Worm (Caenorhabditis elegans) whole organism, L3 larva: ENCODE data around the gene psf-1.

Experiments used
- R02D3.7 ChIP-seq: fragments of 150-350 bp; optimal IDR thresholded peaks from 2 replicates; lab custom pipeline; 2014; ENCODE audit warnings: missing biosample characterization, missing genetic modification characterization
- ZK546.5 ChIP-seq: sonication (generic microtip); optimal IDR thresholded peaks from 2 replicates; lab custom pipeline; 2017; ENCODE audit warnings: missing biosample characterization, missing genetic modification characterization
- aly-2 ChIP-seq: fragments of 150-350 bp; optimal IDR thresholded peaks from 2 replicates; lab custom pipeline; 2014; ENCODE audit warnings: missing biosample characterization, missing genetic modification characterization
- ama-1 ChIP-seq: fragments of 150-350 bp; optimal IDR thresholded peaks from 2 replicates; lab custom pipeline; 2018
- ceh-16 ChIP-seq: sonication (generic microtip); optimal IDR thresholded peaks from 2 replicates; lab custom pipeline; 2017; ENCODE audit warnings: missing biosample characterization, missing genetic modification characterization
- ceh-82 ChIP-seq: fragments of 150-350 bp; optimal IDR thresholded peaks from 2 replicates; lab custom pipeline; 2014; ENCODE audit warnings: missing biosample characterization, missing genetic modification characterization
- ceh-9 ChIP-seq: sonication (generic microtip); optimal IDR thresholded peaks from 2 replicates; lab custom pipeline; 2018; ENCODE audit warnings: missing biosample characterization, missing genetic modification characterization
- egl-27 ChIP-seq: sonication (generic microtip); optimal IDR thresholded peaks from 4 replicates; lab custom pipeline; 2017; ENCODE audit warnings: missing biosample characterization, missing genetic modification reagents, missing genetic modification characterization
- egl-5 ChIP-seq: fragments of 150-350 bp; optimal IDR thresholded peaks from 2 replicates; lab custom pipeline; 2017; ENCODE audit warnings: missing biosample characterization, missing genetic modification reagents, missing genetic modification characterization, inconsistent platforms
- elt-1 ChIP-seq: fragments of 150-350 bp; optimal IDR thresholded peaks from 2 replicates; lab custom pipeline; 2014; ENCODE audit warnings: missing biosample characterization, missing genetic modification characterization
- elt-2 ChIP-seq: sonication (generic microtip); optimal IDR thresholded peaks from 2 replicates; lab custom pipeline; 2016; ENCODE audit warnings: missing genetic modification reagents, mild to moderate bottlenecking, missing genetic modification characterization, missing compliant biosample characterization
- elt-3 ChIP-seq, 3 experiments: fragments of 150-350 bp in 1 of 3; sonication (generic microtip) in 2 of 3; optimal IDR thresholded peaks; 2 replicates in 2 of 3; 4 replicates in 1 of 3; lab custom pipeline; 2014 to 2017; ENCODE audit warnings: missing biosample characterization in 3 of 3, missing genetic modification characterization in 3 of 3
- fkh-10 ChIP-seq: sonication (generic microtip); optimal IDR thresholded peaks from 2 replicates; lab custom pipeline; 2017; ENCODE audit warnings: missing biosample characterization, missing genetic modification reagents, missing genetic modification characterization
- fkh-2 ChIP-seq: fragments of 150-350 bp; optimal IDR thresholded peaks from 2 replicates; lab custom pipeline; 2014; ENCODE audit warnings: missing biosample characterization, missing genetic modification reagents, missing genetic modification characterization
- fos-1 ChIP-seq: fragments of 150-350 bp; optimal IDR thresholded peaks from 2 replicates; lab custom pipeline; 2014; ENCODE audit warnings: missing biosample characterization, missing genetic modification characterization
- hmg-11 ChIP-seq: sonication (generic microtip); optimal IDR thresholded peaks from 2 replicates; lab custom pipeline; 2016; ENCODE audit warnings: missing genetic modification characterization, missing compliant biosample characterization
- jun-1 ChIP-seq: fragments of 150-350 bp; optimal IDR thresholded peaks from 2 replicates; lab custom pipeline; 2014; ENCODE audit warnings: missing biosample characterization, missing genetic modification reagents, missing genetic modification characterization
- lin-15B ChIP-seq: fragments of 150-350 bp; optimal IDR thresholded peaks from 2 replicates; lab custom pipeline; 2014; ENCODE audit warnings: missing biosample characterization, missing genetic modification characterization
- lin-39 ChIP-seq: fragments of 150-350 bp; optimal IDR thresholded peaks from 2 replicates; lab custom pipeline; 2018; ENCODE audit warnings: missing biosample characterization, missing genetic modification reagents, missing genetic modification characterization
- mml-1 ChIP-seq: fragments of 150-350 bp; sonication (generic microtip); optimal IDR thresholded peaks from 3 replicates; lab custom pipeline; 2014; ENCODE audit warnings: missing biosample characterization, missing genetic modification characterization
- nfya-1 ChIP-seq: sonication (generic microtip); optimal IDR thresholded peaks from 2 replicates; lab custom pipeline; 2017; ENCODE audit warnings: missing genetic modification characterization, mild to moderate bottlenecking, missing compliant biosample characterization, antibody characterized with exemption, moderate library complexity; ENCODE audit not compliant: insufficient read depth
- nhr-11 ChIP-seq: fragments of 150-350 bp; optimal IDR thresholded peaks from 2 replicates; lab custom pipeline; 2014; ENCODE audit warnings: missing biosample characterization, missing genetic modification characterization
- nhr-12 ChIP-seq: fragments of 150-350 bp; optimal IDR thresholded peaks from 2 replicates; lab custom pipeline; 2014; ENCODE audit warnings: missing biosample characterization, missing genetic modification characterization
- nhr-23 ChIP-seq: fragments of 150-350 bp; optimal IDR thresholded peaks from 2 replicates; lab custom pipeline; 2014; ENCODE audit warnings: missing biosample characterization, missing genetic modification reagents, missing genetic modification characterization
- nhr-237 ChIP-seq: fragments of 150-350 bp; optimal IDR thresholded peaks from 2 replicates; lab custom pipeline; 2014; ENCODE audit warnings: missing biosample characterization, missing genetic modification characterization
- nhr-25 ChIP-seq: sonication (generic microtip); optimal IDR thresholded peaks from 2 replicates; lab custom pipeline; 2017; ENCODE audit warnings: missing biosample characterization, missing genetic modification characterization
- nhr-43 ChIP-seq: sonication (generic microtip); optimal IDR thresholded peaks from 2 replicates; lab custom pipeline; 2016; ENCODE audit warnings: mild to moderate bottlenecking, missing genetic modification characterization, missing compliant biosample characterization; ENCODE audit not compliant: poor library complexity, severe bottlenecking
- nhr-67 ChIP-seq: fragments of 150-350 bp; optimal IDR thresholded peaks from 2 replicates; lab custom pipeline; 2014; ENCODE audit warnings: missing biosample characterization, missing genetic modification characterization
- nhr-76 ChIP-seq: fragments of 150-350 bp; sonication (generic microtip); optimal IDR thresholded peaks from 5 replicates; lab custom pipeline; 2014; ENCODE audit warnings: missing biosample characterization, missing genetic modification characterization
- nhr-77 ChIP-seq: fragments of 150-350 bp; optimal IDR thresholded peaks from 2 replicates; lab custom pipeline; 2014; ENCODE audit warnings: missing biosample characterization, missing genetic modification characterization
- pha-4 ChIP-seq: fragments of 150-350 bp; optimal IDR thresholded peaks from 2 replicates; lab custom pipeline; 2014; ENCODE audit warnings: missing biosample characterization, missing genetic modification reagents, missing genetic modification characterization
- pqm-1 ChIP-seq: fragments of 150-350 bp; optimal IDR thresholded peaks from 2 replicates; lab custom pipeline; 2017; ENCODE audit warnings: missing biosample characterization, missing genetic modification characterization, inconsistent platforms
- sea-2 ChIP-seq: fragments of 150-350 bp; sonication (generic microtip); optimal IDR thresholded peaks from 4 replicates; lab custom pipeline; 2014; ENCODE audit warnings: missing biosample characterization, missing genetic modification reagents, missing genetic modification characterization
- skn-1 ChIP-seq: fragments of 150-350 bp; optimal IDR thresholded peaks from 2 replicates; lab custom pipeline; 2014; ENCODE audit warnings: missing biosample characterization, missing genetic modification characterization
- snpc-4 ChIP-seq: fragments of 150-350 bp; optimal IDR thresholded peaks from 2 replicates; lab custom pipeline; 2014; ENCODE audit warnings: missing biosample characterization, missing genetic modification characterization
- tbx-2 ChIP-seq: sonication (generic microtip); optimal IDR thresholded peaks from 2 replicates; lab custom pipeline; 2016; ENCODE audit warnings: mild to moderate bottlenecking, missing genetic modification characterization, missing compliant biosample characterization
- unc-39 ChIP-seq: sonication (generic microtip); optimal IDR thresholded peaks from 4 replicates; lab custom pipeline; 2017; ENCODE audit warnings: missing biosample characterization, missing genetic modification characterization
- unc-62 ChIP-seq: fragments of 150-350 bp; sonication (generic microtip); optimal IDR thresholded peaks from 4 replicates; lab custom pipeline; 2014; ENCODE audit warnings: missing biosample characterization, missing genetic modification reagents, missing genetic modification characterization
- zag-1 ChIP-seq: fragments of 150-350 bp; optimal IDR thresholded peaks from 2 replicates; lab custom pipeline; 2014; ENCODE audit warnings: missing biosample characterization, missing genetic modification characterization
- ztf-4 ChIP-seq: fragments of 150-350 bp; optimal IDR thresholded peaks from 2 replicates; lab custom pipeline; 2014; ENCODE audit warnings: missing biosample characterization, missing genetic modification characterization

The psf-1 gene

DNA sequence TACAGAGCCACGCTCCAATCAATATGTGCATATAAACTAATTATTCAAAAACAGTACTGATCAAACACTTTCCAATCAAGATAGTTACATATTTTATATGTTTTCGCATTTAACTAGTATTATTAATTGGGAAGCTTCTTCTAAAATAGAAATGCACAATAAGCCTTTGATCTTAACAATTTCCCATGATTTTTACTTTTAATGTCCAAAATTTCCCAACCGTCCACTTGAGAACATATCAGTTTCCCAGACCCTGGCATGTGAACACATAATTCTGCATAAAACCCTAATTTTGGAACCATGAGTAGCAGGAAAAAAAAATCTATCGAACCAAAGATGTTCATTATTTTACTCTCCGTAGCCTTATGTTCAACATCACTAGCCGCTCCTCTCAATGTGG is 7.9 kb downstream of the psf-1 start, which contains the start of gene R53.8:
Gene R53.8 (plus strand): TSS at position 301 of the 400 bp plus-strand sequence.
- TF ChIP-seq ceh-9 (tag; lab: Kevin White, UChicago) = no peak
- no peak for TF ChIP-seq nhr-67
- TF ChIP-seq aly-2 (tag; lab: Kevin White, UChicago) = no peak
- no peak for TF ChIP-seq R02D3.7 (tag; lab: Kevin White, UChicago)
- TF ChIP-seq egl-27 (tag; lab: Kevin White, UChicago) = no peak
- TF ChIP-seq zag-1 (tag; lab: Kevin White, UChicago) = no peak
- no peak for TF ChIP-seq ama-1 (lab: Kevin White, UChicago)
- TF ChIP-seq ztf-4 (tag; lab: Kevin White, UChicago) = no peak
- no peak for TF ChIP-seq nhr-77 (tag; lab: Kevin White, UChicago)
- no peak for TF ChIP-seq lin-39 (tag; lab: Kevin White, UChicago)
- no peak for TF ChIP-seq nhr-12 (tag; lab: Kevin White, UChicago)
- no peak for TF ChIP-seq nhr-237
- TF ChIP-seq elt-2 (tag; lab: Kevin White, UChicago) = no peak
- TF ChIP-seq fos-1 (tag; lab: Kevin White, UChicago) = no peak

DNA sequence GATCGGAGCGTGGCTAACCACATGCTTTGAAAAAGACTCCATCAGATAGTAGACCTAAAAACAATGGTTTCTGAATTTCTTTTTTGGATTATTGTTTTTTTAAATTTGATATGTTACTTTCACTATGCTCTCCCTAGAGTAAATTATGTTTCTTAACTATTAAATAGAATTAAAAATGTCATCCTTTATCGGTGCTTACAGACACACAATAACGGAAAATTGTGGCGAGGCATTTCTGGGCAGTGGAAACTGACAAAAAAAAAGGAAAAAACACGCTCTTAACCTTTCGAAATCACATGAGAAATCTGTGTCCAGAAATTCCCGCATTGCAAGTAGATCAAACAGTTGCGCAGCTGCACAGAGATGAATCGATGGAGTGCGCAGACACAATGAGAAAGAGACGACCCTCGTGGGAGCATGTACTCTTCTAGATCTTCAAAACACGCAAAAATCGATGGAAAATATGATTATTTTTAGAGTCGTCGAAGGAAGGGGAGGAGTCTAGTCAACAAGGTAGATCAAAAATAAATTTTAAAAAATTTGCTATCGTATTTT is 11.7 kb downstream of the psf-1 start, which contains the start of gene ZK892.6:
Gene ZK892.6 (minus strand): TSS at position 51 of the 555 bp plus-strand sequence.
- TF ChIP-seq elt-1 (tag; lab: Kevin White, UChicago) (no peak), fkh-2 (tag; lab: Kevin White, UChicago) (no peak), lin-15B (tag; lab: Kevin White, UChicago) (no peak), jun-1 (tag; lab: Kevin White, UChicago) (no peak), fos-1 (tag; lab: Kevin White, UChicago) (no peak), ceh-9 (tag; lab: Kevin White, UChicago) (no peak), pqm-1 (tag; lab: Kevin White, UChicago) (no peak), sea-2 (no peak), nhr-23 (tag; lab: Kevin White, UChicago) (no peak), nhr-25 (no peak), elt-3 (tag; optimal IDR thresholded peaks at IDR 0.05; lab: Kevin White, UChicago) (no peak), zag-1 (tag; lab: Kevin White, UChicago) (no peak), nhr-43 (tag; lab: Kevin White, UChicago) (no peak), nhr-76 (tag; lab: Kevin White, UChicago) (no peak), unc-39 (tag; lab: Kevin White, UChicago) (no peak), fkh-10 (GFP tag; lab: Kevin White, UChicago) (no peak), egl-27 (tag; lab: Kevin White, UChicago) (no peak), skn-1 (tag; lab: Kevin White, UChicago) (no peak), ceh-82 (tag; lab: Kevin White, UChicago) (no peak)

ce11 chrII:9981760-9982159 is 13.3 kb downstream of the psf-1 start, which contains the start of gene sdz-38:
TSS of gene sdz-38 (minus strand) at chrII:9981860.
- TF ChIP-seq nhr-77 (tag; lab: Kevin White, UChicago) (no peak), elt-3 (tag; optimal IDR thresholded peaks at IDR 0.05; lab: Kevin White, UChicago) (no peak), hmg-11 (tag; lab: Kevin White, UChicago) (no peak), ceh-16 (tag; lab: Kevin White, UChicago) (no peak)
- TF ChIP-seq, all 47 proteins: peak for 0

DNA sequence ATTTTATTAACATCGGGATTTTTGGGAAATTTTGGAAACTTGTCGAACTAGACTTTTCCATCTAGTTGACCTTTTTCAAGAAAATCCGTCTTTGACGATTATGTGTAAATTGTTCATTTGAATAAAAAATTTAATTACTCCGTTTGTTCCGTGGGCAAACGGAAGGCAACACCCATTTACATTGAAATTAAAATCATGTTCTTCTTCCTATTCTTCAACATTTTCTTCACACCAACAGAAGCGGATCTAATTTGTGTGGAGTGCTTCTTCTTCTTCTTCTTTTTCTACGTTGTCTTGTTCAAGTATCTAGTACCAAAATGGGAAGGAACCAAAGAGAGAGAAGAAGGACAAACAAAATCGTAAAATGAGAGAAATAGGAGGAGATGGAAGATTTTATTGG is 14.0 kb downstream of the psf-1 start:
- TF ChIP-seq nhr-67 = no peak

DNA sequence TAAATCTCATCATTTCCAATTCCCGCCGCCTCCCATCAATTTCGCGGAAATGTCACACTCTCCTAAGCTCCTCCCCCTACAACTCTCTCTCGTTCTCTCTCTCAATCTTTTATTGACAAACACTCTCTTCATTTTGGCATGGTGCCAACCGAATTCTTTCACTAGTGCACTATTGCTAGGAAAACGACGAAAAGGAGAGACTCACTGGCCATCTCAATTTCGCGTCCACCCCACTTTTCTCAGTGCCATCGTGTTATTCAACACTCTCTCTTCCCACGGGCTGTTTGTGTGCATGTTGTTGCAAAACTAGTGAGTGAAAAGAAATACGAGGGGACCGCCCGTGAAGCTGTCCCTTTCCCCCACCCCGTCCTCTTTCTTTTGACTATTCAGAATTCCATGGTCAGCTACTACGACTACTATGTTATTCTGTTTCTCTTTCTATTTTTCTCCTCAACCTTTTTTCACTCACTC is 16.4 kb downstream of the psf-1 start:
- TF ChIP-seq R02D3.7 (tag; lab: Kevin White, UChicago) (no peak), zag-1 (tag; lab: Kevin White, UChicago) (peak; percentile 28), egl-5 (tag; lab: Kevin White, UChicago) (peak; percentile 44), nhr-23 (tag; lab: Kevin White, UChicago) (no peak), unc-62 (GFP tag; lab: Kevin White, UChicago) (peak; percentile 74), skn-1 (tag; lab: Kevin White, UChicago) (no peak), snpc-4 (tag; lab: Kevin White, UChicago) (peak; percentile 10), nhr-67 (no peak), unc-39 (tag; lab: Kevin White, UChicago) (no peak), elt-3 (tag; optimal IDR thresholded peaks at IDR 0.05; lab: Kevin White, UChicago) (no peak), egl-27 (tag; lab: Kevin White, UChicago) (no peak), elt-2 (tag; lab: Kevin White, UChicago) (no peak), ceh-16 (tag; lab: Kevin White, UChicago) (no peak), mml-1 (no peak), fkh-10 (GFP tag; lab: Kevin White, UChicago) (peak; percentile 27), pha-4 (tag; lab: Kevin White, UChicago) (peak; percentile 81), nfya-1 (tag; lab: Kevin White, UChicago) (peak; percentile 60), tbx-2 (tag; lab: Kevin White, UChicago) (peak; percentile 22), nhr-11 (peak; percentile 77), ztf-4 (tag; lab: Kevin White, UChicago) (no peak), jun-1 (tag; lab: Kevin White, UChicago) (no peak), lin-15B (tag; lab: Kevin White, UChicago) (peak; percentile 56), elt-1 (tag; lab: Kevin White, UChicago) (peak; percentile 45), hmg-11 (tag; lab: Kevin White, UChicago) (peak; percentile 24), lin-39 (tag; lab: Kevin White, UChicago) (peak; percentile 11), ZK546.5 (tag; lab: Kevin White, UChicago) (no peak)
